Fruit fly (Drosophila melanogaster) whole organism, pupa: Measurements from ENCODE around the gene CG12155.

ENCODE experiments used
- CG10348 ChIP-seq: fragments of 200-800 bp; sonication (Bioruptor generic); IDR thresholded peaks from 2 replicates; pipeline ENCODE4 v1.3.6; 2022; ENCODE audit warnings: missing biosample characterization, missing genetic modification characterization
- CG12605 ChIP-seq: fragments of 200-800 bp; sonication (Bioruptor generic); IDR thresholded peaks from 2 replicates; pipeline ENCODE4 v1.3.6; 2022; ENCODE audit warnings: missing biosample characterization, missing genetic modification characterization
- CG13204 ChIP-seq: fragments of 200-800 bp; sonication (Bioruptor generic); optimal IDR thresholded peaks from 2 replicates; lab custom pipeline; 2018; ENCODE audit warnings: missing biosample characterization, mild to moderate bottlenecking, missing genetic modification characterization, moderate library complexity
- CG14655 ChIP-seq: fragments of 200-800 bp; sonication (Bioruptor generic); optimal IDR thresholded peaks from 3 replicates; lab custom pipeline; 2017; ENCODE audit warnings: mild to moderate bottlenecking, missing biosample characterization, missing genetic modification reagents, missing genetic modification characterization
- CG15710 ChIP-seq: fragments of 200-800 bp; sonication (Bioruptor generic); optimal IDR thresholded peaks from 2 replicates; lab custom pipeline; 2018; ENCODE audit warnings: missing biosample characterization, mild to moderate bottlenecking, missing genetic modification characterization, moderate library complexity
- CG17806 ChIP-seq: fragments of 200-800 bp; sonication (Bioruptor generic); optimal IDR thresholded peaks from 2 replicates; lab custom pipeline; 2018; ENCODE audit warnings: missing biosample characterization, mild to moderate bottlenecking, missing genetic modification characterization, moderate library complexity
- CG32121 ChIP-seq: fragments of 200-800 bp; sonication (Bioruptor generic); IDR thresholded peaks from 2 replicates; pipeline ENCODE4 v1.3.6; 2022; ENCODE audit warnings: missing biosample characterization, missing genetic modification characterization
- CG34367 ChIP-seq: fragments of 200-800 bp; sonication (Bioruptor generic); optimal IDR thresholded peaks from 2 replicates; lab custom pipeline; 2018; ENCODE audit warnings: missing biosample characterization, mild to moderate bottlenecking, missing genetic modification characterization
- CG4496 ChIP-seq: fragments of 200-800 bp; sonication (Bioruptor generic); IDR thresholded peaks from 3 replicates; pipeline ENCODE4 v1.3.6; 2022; ENCODE audit warnings: missing biosample characterization, missing genetic modification characterization
- CG8159 ChIP-seq: fragments of 200-800 bp; sonication (Bioruptor generic); optimal IDR thresholded peaks from 3 replicates; lab custom pipeline; 2018; ENCODE audit warnings: missing biosample characterization, mild to moderate bottlenecking, missing genetic modification characterization, moderate library complexity
- CG8301 ChIP-seq: fragments of 200-800 bp; sonication (Bioruptor generic); optimal IDR thresholded peaks from 2 replicates; lab custom pipeline; 2018; ENCODE audit warnings: missing biosample characterization, mild to moderate bottlenecking, missing genetic modification characterization
- CG9948 ChIP-seq: fragments of 200-800 bp; sonication (Bioruptor generic); optimal IDR thresholded peaks from 2 replicates; lab custom pipeline; 2018; ENCODE audit warnings: missing biosample characterization, mild to moderate bottlenecking, missing genetic modification characterization, moderate library complexity
- EcR ChIP-seq: fragments of 200-800 bp; sonication (Bioruptor generic); optimal IDR thresholded peaks from 3 replicates; lab custom pipeline; 2019; ENCODE audit warnings: missing biosample characterization, missing genetic modification characterization, mild to moderate bottlenecking, moderate library complexity, missing genetic modification reagents
- Ets98B ChIP-seq: fragments of 200-800 bp; sonication (Bioruptor generic); IDR thresholded peaks from 2 replicates; pipeline ENCODE4 v1.3.6; 2022; ENCODE audit warnings: missing biosample characterization, missing genetic modification characterization
- Pif1A ChIP-seq: fragments of 200-800 bp; sonication (Bioruptor generic); optimal IDR thresholded peaks from 3 replicates; lab custom pipeline; 2016; ENCODE audit warnings: missing biosample characterization, missing genetic modification characterization
- Pif1B ChIP-seq: fragments of 200-800 bp; sonication (Bioruptor generic); optimal IDR thresholded peaks from 3 replicates; lab custom pipeline; 2016; ENCODE audit warnings: missing biosample characterization, missing genetic modification characterization
- Snoo ChIP-seq: fragments of 200-800 bp; sonication (Bioruptor generic); optimal IDR thresholded peaks from 3 replicates; lab custom pipeline; 2017; ENCODE audit warnings: missing biosample characterization, mild to moderate bottlenecking, missing genetic modification characterization, inconsistent platforms
- gl ChIP-seq: fragments of 200-800 bp; sonication (Bioruptor generic); optimal IDR thresholded peaks from 2 replicates; lab custom pipeline; 2018; ENCODE audit warnings: missing biosample characterization, mild to moderate bottlenecking, missing genetic modification characterization
- rn ChIP-seq: fragments of 200-800 bp; sonication (Bioruptor generic); IDR thresholded peaks from 2 replicates; pipeline ENCODE4 v1.3.6; 2022; ENCODE audit warnings: missing biosample characterization, missing genetic modification characterization

Gene CG12155

dm6 chrX:7746342-7746741, 17.8 kb downstream of the CG12155 start:
- no peak for TF ChIP-seq CG9948 (tag; lab: Kevin White, UChicago)
- no peak for TF ChIP-seq CG10348 (GFP tag; lab: Robert Waterston, UW)
- TF ChIP-seq Snoo (tag; lab: Kevin White, UChicago) = no peak
- TF ChIP-seq Pif1B (GFP tag; lab: Kevin White, UChicago) = no peak
- no peak for TF ChIP-seq rn (GFP tag; lab: Robert Waterston, UW)
- TF ChIP-seq CG8301 (tag; lab: Kevin White, UChicago) = no peak
- TF ChIP-seq CG8159 (tag; lab: Kevin White, UChicago) = no peak
- TF ChIP-seq gl (tag; lab: Kevin White, UChicago) = no peak

- TF ChIP-seq CG34367 (tag; lab: Kevin White, UChicago) (no peak), CG12605 (GFP tag; lab: Robert Waterston, UW) (no peak), CG8301 (tag; lab: Kevin White, UChicago) (no peak), Snoo (tag; lab: Kevin White, UChicago) (no peak), CG4496 (GFP tag; lab: Robert Waterston, UW) (no peak), CG8159 (tag; lab: Kevin White, UChicago) (no peak), CG17806 (tag; lab: Kevin White, UChicago) (no peak), rn (GFP tag; lab: Robert Waterston, UW) (no peak), CG14655 (no peak), Pif1B (GFP tag; lab: Kevin White, UChicago) (no peak), CG15710 (tag; lab: Kevin White, UChicago) (no peak), CG10348 (GFP tag; lab: Robert Waterston, UW) (no peak), Ets98B (GFP tag; lab: Robert Waterston, UW) (no peak), CG13204 (GFP tag; lab: Kevin White, UChicago) (no peak), CG32121 (GFP tag; lab: Robert Waterston, UW) (no peak), Pif1A (GFP tag; lab: Kevin White, UChicago) (no peak), EcR (GFP tag; lab: Kevin White, UChicago) (no peak), CG9948 (tag; lab: Kevin White, UChicago) (no peak)
These were observed 36.1 kb downstream of the CG12155 start, which contains the start of gene Ir7a for dm6 chrX:7764682-7765081. Ir7a (plus strand) TSS chrX:7764982.

- TF ChIP-seq Pif1B (GFP tag; lab: Kevin White, UChicago) (no peak), CG10348 (GFP tag; lab: Robert Waterston, UW) (no peak), rn (GFP tag; lab: Robert Waterston, UW) (no peak), CG12605 (GFP tag; lab: Robert Waterston, UW) (no peak), EcR (GFP tag; lab: Kevin White, UChicago) (no peak), CG4496 (GFP tag; lab: Robert Waterston, UW) (no peak), CG34367 (tag; lab: Kevin White, UChicago) (no peak), CG13204 (GFP tag; lab: Kevin White, UChicago) (no peak)
These were observed 39.7 kb downstream of the CG12155 start, which contains the start of gene CG34338 for dm6 chrX:7768147-7768787. CG34338 (plus strand) TSS chrX:7768737.

dm6 chrX:7777905-7778304, 49.4 kb downstream of the CG12155 start, which contains the start of gene CG32718:
CG32718 (plus strand) TSS chrX:7778205.
- TF ChIP-seq CG12605 (GFP tag; lab: Robert Waterston, UW) (no peak), CG34367 (tag; lab: Kevin White, UChicago) (no peak), Pif1A (GFP tag; lab: Kevin White, UChicago) (no peak), CG8301 (tag; lab: Kevin White, UChicago) (no peak), CG13204 (GFP tag; lab: Kevin White, UChicago) (no peak), CG17806 (tag; lab: Kevin White, UChicago) (no peak), CG32121 (GFP tag; lab: Robert Waterston, UW) (no peak), gl (tag; lab: Kevin White, UChicago) (no peak), Ets98B (GFP tag; lab: Robert Waterston, UW) (no peak), Pif1B (GFP tag; lab: Kevin White, UChicago) (no peak), CG15710 (tag; lab: Kevin White, UChicago) (no peak), rn (GFP tag; lab: Robert Waterston, UW) (no peak), CG10348 (GFP tag; lab: Robert Waterston, UW) (no peak), CG8159 (tag; lab: Kevin White, UChicago) (no peak)
